Fruit fly (Drosophila melanogaster): ENCODE data around the gene Nelf-A.

Nelf-A gene

DNA sequence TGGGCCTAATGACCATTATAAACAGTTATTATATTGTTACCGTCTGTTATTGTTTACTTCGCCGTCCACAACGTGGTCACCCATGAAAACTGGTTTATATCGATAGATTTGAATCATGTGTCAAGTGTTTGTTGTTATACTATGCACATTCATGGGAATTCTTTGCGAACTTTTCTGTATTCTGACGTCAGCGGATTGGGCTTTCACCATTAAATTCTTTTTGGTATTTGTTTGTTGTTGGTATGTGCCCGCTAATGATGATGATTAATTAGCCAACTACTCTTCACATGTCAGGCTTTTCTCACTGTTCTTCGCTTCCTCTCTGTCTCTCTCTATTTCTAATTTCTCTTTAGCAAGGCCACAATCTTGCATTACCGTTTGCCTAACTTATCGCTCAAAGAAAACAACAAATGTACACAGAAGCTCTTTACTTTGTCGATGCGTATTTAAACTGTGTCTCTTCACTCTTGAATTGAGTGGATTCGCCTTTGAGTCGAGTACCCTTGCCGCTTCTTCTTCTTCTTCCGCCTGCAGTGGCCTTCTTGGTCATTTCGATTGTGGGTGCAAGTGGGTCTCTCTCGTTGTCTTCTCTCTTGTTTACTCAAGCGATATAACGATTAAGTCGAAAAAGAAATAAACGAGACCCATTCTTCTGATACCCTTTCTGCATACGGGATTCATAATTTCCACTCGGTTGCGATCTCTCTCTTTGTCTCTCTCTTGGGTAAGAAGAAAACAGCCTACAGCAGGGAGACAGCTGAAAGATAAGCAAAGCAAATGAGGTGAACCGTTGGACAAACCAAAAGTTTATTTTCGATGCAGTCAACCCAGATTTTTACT lies 19.6 kb upstream of the Nelf-A start (continued):
- TF ChIP-seq pb (GFP tag; optimal IDR thresholded peaks at IDR 0.05) (no peak), CG10209 (GFP tag; optimal IDR thresholded peaks at IDR 0.05) (no peak), CG18011 (GFP tag; optimal IDR thresholded peaks at IDR 0.05) (no peak), gt (GFP tag; IDR thresholded peaks at IDR 0.05) (no peak), pros (GFP tag; optimal IDR thresholded peaks at IDR 0.05) (peak; percentile 92), CG9797 (GFP tag; optimal IDR thresholded peaks at IDR 0.05) (no peak), tap (tag; optimal IDR thresholded peaks at IDR 0.05) (peak; percentile 85), NC2β (GFP tag; optimal IDR thresholded peaks at IDR 0.05) (no peak), HLH3B (GFP tag; IDR thresholded peaks at IDR 0.05) (no peak; the same call in 1 of the 2 replicates), Hey (tag; optimal IDR thresholded peaks at IDR 0.05) (peak; percentile 53), Hr51 (GFP tag; optimal IDR thresholded peaks at IDR 0.05) (no peak), Sry-β (GFP tag; optimal IDR thresholded peaks at IDR 0.05) (peak; percentile 26), tio (GFP tag; optimal IDR thresholded peaks at IDR 0.05) (no peak), CG14860 (GFP tag; IDR thresholded peaks at IDR 0.05; ENCODE audit: partially characterized antibody) (no peak), Rfx (GFP tag; IDR thresholded peaks at IDR 0.05) (no peak; the same call in 1 of the 2 replicates), CG10274 (GFP tag; optimal IDR thresholded peaks at IDR 0.05) (no peak), aop (GFP tag; IDR thresholded peaks at IDR 0.05) (no peak), lilli (GFP tag; optimal IDR thresholded peaks at IDR 0.05) (no peak), jumu (GFP tag; optimal IDR thresholded peaks at IDR 0.05) (no peak), Dfd (GFP tag; optimal IDR thresholded peaks at IDR 0.05) (no peak), zf30C (GFP tag; optimal IDR thresholded peaks at IDR 0.05) (no peak), CG17359 (tag; optimal IDR thresholded peaks at IDR 0.05) (peak; percentile 76), Bteb2 (GFP tag; optimal IDR thresholded peaks at IDR 0.05) (no peak), Hr3 (GFP tag; optimal IDR thresholded peaks at IDR 0.05) (no peak), CG10654 (GFP tag; optimal IDR thresholded peaks at IDR 0.05) (no peak), Drgx (GFP tag; IDR thresholded peaks at IDR 0.05) (no peak), HLH4C (GFP tag; IDR thresholded peaks at IDR 0.05; ENCODE audit: partially characterized antibody) (no peak), chinmo (GFP tag; IDR thresholded peaks at IDR 0.05; ENCODE audit: partially characterized antibody) (peak; percentile 98), amos (GFP tag; IDR thresholded peaks at IDR 0.05; ENCODE audit: partially characterized antibody) (peak; percentile 12; the same call in 1 of the 2 replicates), NFAT (GFP tag; IDR thresholded peaks at IDR 0.05) (no peak), CG17802 (tag; optimal IDR thresholded peaks at IDR 0.05) (no peak), prd (optimal IDR thresholded peaks at IDR 0.05) (no peak), prd (GFP tag; IDR thresholded peaks at IDR 0.05) (no peak), repo (GFP tag; optimal IDR thresholded peaks at IDR 0.05) (no peak), Max (GFP tag; optimal IDR thresholded peaks at IDR 0.05) (no peak), CG2199 (GFP tag; IDR thresholded peaks at IDR 0.05) (no peak), odd (GFP tag; optimal IDR thresholded peaks at IDR 0.05) (peak; percentile 84), Mad (GFP tag; optimal IDR thresholded peaks at IDR 0.05) (no peak), CG8089 (GFP tag; optimal IDR thresholded peaks at IDR 0.05) (no peak), dmrt99B (tag; optimal IDR thresholded peaks at IDR 0.05) (no peak), dpn (GFP tag; optimal IDR thresholded peaks at IDR 0.05) (no peak), CG8290 (GFP tag; optimal IDR thresholded peaks at IDR 0.05) (no peak), CG8290 (tag; optimal IDR thresholded peaks at IDR 0.05) (peak in 1 of 2 experiments; percentile 97), CG10543 (GFP tag; optimal IDR thresholded peaks at IDR 0.05) (peak; percentile 89), pzg (GFP tag; optimal IDR thresholded peaks at IDR 0.05) (no peak), CG15011 (GFP tag; optimal IDR thresholded peaks at IDR 0.05) (no peak), Ravus (GFP tag; IDR thresholded peaks at IDR 0.05) (no peak), Meics (GFP tag; optimal IDR thresholded peaks at IDR 0.05) (no peak), gfzf (GFP tag; optimal IDR thresholded peaks at IDR 0.05) (no peak), Side (GFP tag; optimal IDR thresholded peaks at IDR 0.05) (no peak)
